Worm (Caenorhabditis elegans) whole organism, young adult: ENCODE data around the gene E02C12.6.

Experiments used
- B0019.2 ChIP-seq: fragments of 200-800 bp; sonication (Bioruptor generic); conservative IDR thresholded peaks from 2 replicates; pipeline ENCODE4 v1.3.6; 2022; ENCODE audit warnings: missing genetic modification reagents, missing genetic modification characterization, missing compliant biosample characterization
- B0336.3 ChIP-seq: fragments of 200-800 bp; sonication (Bioruptor generic); IDR thresholded peaks from 2 replicates; pipeline ENCODE4 v1.3.6; 2022; ENCODE audit warnings: missing genetic modification characterization, missing compliant biosample characterization
- C06A6.2 ChIP-seq: fragments of 200-800 bp; sonication (Bioruptor generic); conservative IDR thresholded peaks from 2 replicates; pipeline ENCODE4 v1.3.6; 2022; ENCODE audit warnings: missing genetic modification characterization, missing compliant biosample characterization
- D2030.7 ChIP-seq: fragments of 200-800 bp; sonication (Bioruptor generic); IDR thresholded peaks from 2 replicates; pipeline ENCODE4 v1.3.6; 2022; ENCODE audit warnings: missing genetic modification reagents, missing genetic modification characterization, missing compliant biosample characterization
- F23B12.7 ChIP-seq: sonication (generic microtip); optimal IDR thresholded peaks from 2 replicates; lab custom pipeline; 2017; ENCODE audit warnings: missing genetic modification characterization, mild to moderate bottlenecking, missing compliant biosample characterization, antibody characterized with exemption, moderate library complexity; ENCODE audit not compliant: insufficient read depth
- F33H1.4 ChIP-seq: fragments of 200-800 bp; sonication (Bioruptor generic); IDR thresholded peaks from 2 replicates; pipeline ENCODE4 v1.3.6; 2022; ENCODE audit warnings: missing genetic modification reagents, missing genetic modification characterization, missing compliant biosample characterization
- F39B2.1 ChIP-seq: fragments of 200-800 bp; sonication (Bioruptor generic); IDR thresholded peaks from 2 replicates; pipeline ENCODE4 v1.3.6; 2022; ENCODE audit warnings: missing genetic modification reagents, missing genetic modification characterization, missing compliant biosample characterization
- K12H6.12 ChIP-seq: fragments of 200-800 bp; sonication (Bioruptor generic); optimal IDR thresholded peaks from 2 replicates; lab custom pipeline; 2018; ENCODE audit warnings: mild to moderate bottlenecking, missing genetic modification characterization, missing compliant biosample characterization
- T07F8.4 ChIP-seq: sonication (generic microtip); optimal IDR thresholded peaks from 2 replicates; lab custom pipeline; 2016; ENCODE audit warnings: mild to moderate bottlenecking, missing genetic modification characterization, moderate library complexity, missing compliant biosample characterization
- T26A5.8 ChIP-seq: sonication (generic microtip); optimal IDR thresholded peaks from 2 replicates; lab custom pipeline; 2016; ENCODE audit warnings: missing genetic modification characterization, missing compliant biosample characterization
- Y67H2A.10 ChIP-seq: fragments of 200-800 bp; sonication (Bioruptor generic); conservative IDR thresholded peaks from 2 replicates; pipeline ENCODE4 v1.3.6; 2022; ENCODE audit warnings: missing genetic modification reagents, missing genetic modification characterization, missing compliant biosample characterization
- Y79H2A.3 ChIP-seq: fragments of 200-800 bp; sonication (Bioruptor generic); conservative IDR thresholded peaks from 2 replicates; pipeline ENCODE4 v1.3.6; 2022; ENCODE audit warnings: missing genetic modification reagents, missing genetic modification characterization, missing compliant biosample characterization
- aptf-2 ChIP-seq: fragments of 200-800 bp; sonication (Bioruptor generic); conservative IDR thresholded peaks from 2 replicates; pipeline ENCODE4 v1.3.6; 2022; ENCODE audit warnings: missing genetic modification reagents, missing genetic modification characterization, missing compliant biosample characterization
- athp-1 ChIP-seq: sonication (generic microtip); optimal IDR thresholded peaks from 2 replicates; lab custom pipeline; 2017; ENCODE audit warnings: mild to moderate bottlenecking, missing genetic modification characterization, missing compliant biosample characterization
- attf-5 ChIP-seq: fragments of 200-800 bp; sonication (Bioruptor generic); optimal IDR thresholded peaks from 2 replicates; lab custom pipeline; 2018; ENCODE audit warnings: mild to moderate bottlenecking, missing genetic modification characterization, missing compliant biosample characterization
- attf-6 ChIP-seq: fragments of 200-800 bp; sonication (Bioruptor generic); IDR thresholded peaks from 2 replicates; pipeline ENCODE4 v1.3.6; 2022; ENCODE audit warnings: missing genetic modification reagents, missing genetic modification characterization, missing compliant biosample characterization
- bed-2 ChIP-seq: fragments of 200-800 bp; sonication (Bioruptor generic); IDR thresholded peaks from 2 replicates; pipeline ENCODE4 v1.3.6; 2022; ENCODE audit warnings: missing genetic modification reagents, missing genetic modification characterization, missing compliant biosample characterization
- ccch-3 ChIP-seq: fragments of 200-800 bp; sonication (Bioruptor generic); optimal IDR thresholded peaks from 2 replicates; lab custom pipeline; 2018; ENCODE audit warnings: mild to moderate bottlenecking, missing genetic modification characterization, missing compliant biosample characterization
- cebp-1 ChIP-seq, 2 experiments: fragments of 200-800 bp in 1 of 2; sonication (Bioruptor generic) in 1 of 2; sonication (generic microtip) in 1 of 2; IDR thresholded peaks in 1 of 2; optimal IDR thresholded peaks in 1 of 2; 2 replicates each; pipeline versions ENCODE4 v1.3.6 to Lab custom; 2017 to 2022; ENCODE audit warnings: missing compliant biosample characterization in 2 of 2, missing genetic modification characterization in 2 of 2, mild to moderate bottlenecking in 1 of 2, missing genetic modification reagents in 1 of 2, moderate library complexity in 1 of 2
- ceh-27 ChIP-seq: fragments of 200-800 bp; sonication (Bioruptor generic); optimal IDR thresholded peaks from 2 replicates; lab custom pipeline; 2018; ENCODE audit warnings: mild to moderate bottlenecking, missing genetic modification characterization, moderate library complexity, missing compliant biosample characterization
- chd-7 ChIP-seq: sonication (generic microtip); optimal IDR thresholded peaks from 2 replicates; lab custom pipeline; 2016; ENCODE audit warnings: mild to moderate bottlenecking, missing genetic modification characterization, moderate library complexity, missing compliant biosample characterization
- die-1 ChIP-seq: sonication (generic microtip); optimal IDR thresholded peaks from 2 replicates; lab custom pipeline; 2016; ENCODE audit warnings: missing genotype, mild to moderate bottlenecking, missing genetic modification characterization, missing compliant biosample characterization
- dpff-1 ChIP-seq: sonication (generic microtip); optimal IDR thresholded peaks from 2 replicates; lab custom pipeline; 2017; ENCODE audit warnings: mild to moderate bottlenecking, missing genetic modification characterization, missing compliant biosample characterization
- dpl-1 ChIP-seq: fragments of 150-350 bp; optimal IDR thresholded peaks from 2 replicates; lab custom pipeline; 2014; ENCODE audit warnings: missing biosample characterization, missing genetic modification reagents, missing genetic modification characterization
- egl-44 ChIP-seq: fragments of 200-800 bp; sonication (Bioruptor generic); IDR thresholded peaks from 2 replicates; pipeline ENCODE4 v1.3.6; 2022; ENCODE audit warnings: missing genetic modification reagents, missing genetic modification characterization, missing compliant biosample characterization
- ets-4 ChIP-seq: fragments of 200-800 bp; sonication (Bioruptor generic); optimal IDR thresholded peaks from 2 replicates; lab custom pipeline; 2018; ENCODE audit warnings: mild to moderate bottlenecking, missing genetic modification characterization, missing compliant biosample characterization
- lin-35 ChIP-seq, 3 experiments: fragments of 150-350 bp in 2 of 3; sonication (generic microtip) in 1 of 3; optimal IDR thresholded peaks; 2 replicates each; lab custom pipeline; 2014 to 2018; ENCODE audit warnings: missing biosample characterization in 3 of 3, missing genetic modification characterization in 3 of 3, missing genetic modification reagents in 3 of 3
- lin-40 ChIP-seq: sonication (generic microtip); optimal IDR thresholded peaks from 2 replicates; lab custom pipeline; 2016; ENCODE audit warnings: missing genetic modification characterization, mild to moderate bottlenecking, missing compliant biosample characterization, missing genotype, missing genetic modification reagents
- lin-54 ChIP-seq: fragments of 200-800 bp; sonication (Bioruptor generic); optimal IDR thresholded peaks from 2 replicates; lab custom pipeline; 2018; ENCODE audit warnings: mild to moderate bottlenecking, missing genetic modification characterization, missing compliant biosample characterization
- madf-3 ChIP-seq: fragments of 200-800 bp; sonication (Bioruptor generic); IDR thresholded peaks from 2 replicates; pipeline ENCODE4 v1.3.6; 2022; ENCODE audit warnings: missing genetic modification reagents, missing genetic modification characterization, missing compliant biosample characterization
- mcd-1 ChIP-seq: fragments of 200-800 bp; sonication (Bioruptor generic); IDR thresholded peaks from 2 replicates; pipeline ENCODE4 v1.3.6; 2022; ENCODE audit warnings: missing genetic modification reagents, missing genetic modification characterization, missing compliant biosample characterization
- mel-28 ChIP-seq: sonication (generic microtip); optimal IDR thresholded peaks from 2 replicates; lab custom pipeline; 2016; ENCODE audit warnings: borderline replicate concordance, mild to moderate bottlenecking, missing genetic modification characterization, missing compliant biosample characterization
- nfyb-1 ChIP-seq: fragments of 200-800 bp; sonication (Bioruptor generic); IDR thresholded peaks from 2 replicates; pipeline ENCODE4 v1.3.6; 2022; ENCODE audit warnings: missing genetic modification reagents, missing genetic modification characterization, missing compliant biosample characterization
- nhr-120 ChIP-seq: fragments of 200-800 bp; sonication (Bioruptor generic); IDR thresholded peaks from 2 replicates; pipeline ENCODE4 v1.3.6; 2022; ENCODE audit warnings: missing genetic modification characterization, missing compliant biosample characterization
- nhr-179 ChIP-seq: sonication (generic microtip); optimal IDR thresholded peaks from 2 replicates; lab custom pipeline; 2016; ENCODE audit warnings: mild to moderate bottlenecking, missing genetic modification characterization, missing compliant biosample characterization
- nhr-27 ChIP-seq: fragments of 200-800 bp; sonication (Bioruptor generic); optimal IDR thresholded peaks from 2 replicates; lab custom pipeline; 2018; ENCODE audit warnings: mild to moderate bottlenecking, missing genetic modification characterization, moderate library complexity, missing compliant biosample characterization
- nhr-80 ChIP-seq: sonication (generic microtip); optimal IDR thresholded peaks from 2 replicates; lab custom pipeline; 2016; ENCODE audit warnings: missing genetic modification characterization, missing compliant biosample characterization
- sdz-38 ChIP-seq: sonication (generic microtip); optimal IDR thresholded peaks from 2 replicates; lab custom pipeline; 2016; ENCODE audit warnings: missing genotype, missing genetic modification characterization, missing compliant biosample characterization
- snpc-1.3 ChIP-seq: sonication (generic microtip); optimal IDR thresholded peaks from 2 replicates; lab custom pipeline; 2017; ENCODE audit warnings: missing genetic modification characterization, mild to moderate bottlenecking, missing compliant biosample characterization, antibody characterized with exemption, moderate library complexity, missing genotype, missing genetic modification reagents; ENCODE audit not compliant: insufficient read depth
- somi-1 ChIP-seq: fragments of 200-800 bp; sonication (Bioruptor generic); optimal IDR thresholded peaks from 2 replicates; lab custom pipeline; 2018; ENCODE audit warnings: mild to moderate bottlenecking, missing genetic modification characterization, missing compliant biosample characterization
- tlf-1 ChIP-seq: fragments of 200-800 bp; sonication (Bioruptor generic); optimal IDR thresholded peaks from 2 replicates; lab custom pipeline; 2018; ENCODE audit warnings: mild to moderate bottlenecking, missing genetic modification characterization, missing compliant biosample characterization
- zfh-2 ChIP-seq: fragments of 200-800 bp; sonication (Bioruptor generic); conservative IDR thresholded peaks from 2 replicates; pipeline ENCODE4 v1.3.6; 2022; ENCODE audit warnings: missing genetic modification reagents, missing genetic modification characterization, missing compliant biosample characterization
- zim-3 ChIP-seq: sonication (generic microtip); optimal IDR thresholded peaks from 2 replicates; lab custom pipeline; 2017; ENCODE audit warnings: mild to moderate bottlenecking, missing genetic modification characterization, moderate library complexity, missing compliant biosample characterization
- ztf-18 ChIP-seq: sonication (generic microtip); optimal IDR thresholded peaks from 2 replicates; lab custom pipeline; 2016; ENCODE audit warnings: missing genotype, mild to moderate bottlenecking, missing genetic modification characterization, missing compliant biosample characterization
- ztf-22 ChIP-seq: fragments of 200-800 bp; sonication (Bioruptor generic); optimal IDR thresholded peaks from 2 replicates; lab custom pipeline; 2018; ENCODE audit warnings: mild to moderate bottlenecking, missing genetic modification characterization, moderate library complexity, missing compliant biosample characterization
- ztf-28 ChIP-seq: fragments of 200-800 bp; sonication (Bioruptor generic); IDR thresholded peaks from 2 replicates; pipeline ENCODE4 v1.3.6; 2022; ENCODE audit warnings: missing genetic modification reagents, missing genetic modification characterization, missing compliant biosample characterization
- ztf-3 ChIP-seq: fragments of 200-800 bp; sonication (Bioruptor generic); optimal IDR thresholded peaks from 2 replicates; lab custom pipeline; 2018; ENCODE audit warnings: mild to moderate bottlenecking, missing genetic modification characterization, missing compliant biosample characterization

The E02C12.6 gene

DNA sequence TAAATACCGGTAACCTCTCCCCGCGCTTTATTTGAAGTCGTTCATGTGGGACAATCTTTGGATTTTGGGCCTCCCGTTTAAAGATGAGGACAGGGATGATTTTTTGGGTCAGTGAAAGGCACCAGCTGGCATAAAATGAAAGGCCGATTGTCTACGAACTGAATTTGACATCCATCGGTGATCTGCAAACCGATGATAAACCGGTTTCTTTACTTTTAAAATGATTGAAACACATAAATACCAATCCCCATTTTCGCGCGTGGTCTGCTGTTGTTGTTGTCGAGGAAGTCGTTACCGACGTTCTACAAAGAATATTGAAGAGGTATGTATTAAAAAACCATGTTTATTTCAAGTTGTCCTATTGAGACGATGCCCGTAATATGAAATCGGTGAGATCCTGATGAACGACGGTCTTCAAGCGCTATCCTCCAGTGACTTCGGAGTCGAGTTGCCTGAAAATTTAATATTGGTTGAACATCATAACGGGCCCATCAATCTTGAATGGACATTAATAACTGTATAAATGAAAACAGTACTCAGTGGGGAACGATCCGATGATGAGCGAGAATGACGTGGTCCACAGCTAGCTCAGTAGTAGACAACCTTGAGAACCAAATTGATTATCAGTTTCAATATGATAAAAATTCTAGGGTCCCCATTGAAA lies 27.8 kb downstream of the E02C12.6 start (continued):
- TF ChIP-seq mcd-1 (GFP tag; lab: Robert Waterston, UW): 0 out of 2 replicates have a peak, but pooled peaks have one; percentile 44
- no peak for TF ChIP-seq ccch-3 (GFP tag; lab: Kevin White, UChicago)
- TF ChIP-seq egl-44: peak; percentile 34; the same call in 1 of the 2 replicates
- no peak for TF ChIP-seq T07F8.4
- no peak for TF ChIP-seq lin-40 (tag; lab: Kevin White, UChicago)
- TF ChIP-seq F33H1.4 (GFP tag; lab: Robert Waterston, UW): no peak
- TF ChIP-seq dpl-1 (GFP tag; lab: Kevin White, UChicago): no peak
- TF ChIP-seq nfyb-1 (GFP tag; lab: Robert Waterston, UW): peak; percentile 86
- peak; percentile 49; the same call in 1 of the 2 replicates for TF ChIP-seq cebp-1 (GFP tag; IDR thresholded peaks at IDR 0.05; lab: Robert Waterston, UW)
- TF ChIP-seq cebp-1 (tag; optimal IDR thresholded peaks at IDR 0.05; lab: Kevin White, UChicago): peak; percentile 7
- TF ChIP-seq nhr-80 (tag; lab: Kevin White, UChicago): no peak
- TF ChIP-seq F23B12.7: peak; percentile 8
- no peak for TF ChIP-seq ztf-18 (tag; lab: Kevin White, UChicago)
- peak; percentile 91 for TF ChIP-seq Y79H2A.3
- no peak for TF ChIP-seq bed-2 (GFP tag; lab: Robert Waterston, UW)
- TF ChIP-seq nhr-179 (tag; lab: Kevin White, UChicago): no peak
- no peak for TF ChIP-seq zfh-2
- TF ChIP-seq B0336.3 (GFP tag; lab: Robert Waterston, UW): peak; percentile 8; the same call in 1 of the 2 replicates
- TF ChIP-seq ztf-3 (GFP tag; lab: Kevin White, UChicago): no peak
- TF ChIP-seq chd-7 (tag; lab: Kevin White, UChicago): no peak
- TF ChIP-seq ztf-22 (GFP tag; lab: Kevin White, UChicago): no peak
- TF ChIP-seq K12H6.12: no peak
- TF ChIP-seq dpff-1 (tag; lab: Kevin White, UChicago): no peak
- TF ChIP-seq attf-5 (GFP tag; lab: Kevin White, UChicago): no peak
- no peak for TF ChIP-seq F39B2.1 (GFP tag; lab: Robert Waterston, UW)
- TF ChIP-seq sdz-38 (tag; lab: Kevin White, UChicago): no peak
- TF ChIP-seq athp-1 (tag; lab: Kevin White, UChicago): no peak
- TF ChIP-seq ets-4 (GFP tag; lab: Kevin White, UChicago): no peak
- no peak for TF ChIP-seq ceh-27 (GFP tag; lab: Kevin White, UChicago)
- peak; percentile 90 for TF ChIP-seq madf-3 (GFP tag; lab: Robert Waterston, UW)
- no peak for TF ChIP-seq lin-54 (GFP tag; lab: Kevin White, UChicago)
- peak; percentile 59 for TF ChIP-seq ztf-28 (GFP tag; lab: Robert Waterston, UW)
- TF ChIP-seq D2030.7 (GFP tag; lab: Robert Waterston, UW): peak; percentile 49; the same call in 1 of the 2 replicates
- no peak for TF ChIP-seq lin-35 (GFP tag; optimal IDR thresholded peaks at IDR 0.05; lab: Kevin White, UChicago)
- TF ChIP-seq die-1 (tag; lab: Kevin White, UChicago): no peak
- TF ChIP-seq tlf-1 (GFP tag; lab: Kevin White, UChicago): peak; percentile 34
- TF ChIP-seq nhr-120: no peak
- TF ChIP-seq Y67H2A.10 (GFP tag; lab: Robert Waterston, UW): no peak; the same call in 1 of the 2 replicates
- no peak for TF ChIP-seq aptf-2
- peak; percentile 56 for TF ChIP-seq nhr-27 (tag; lab: Kevin White, UChicago)
- no peak for TF ChIP-seq mel-28
- TF ChIP-seq T26A5.8: no peak
- no peak for TF ChIP-seq snpc-1.3 (tag; lab: Kevin White, UChicago)
- TF ChIP-seq C06A6.2 (GFP tag; lab: Robert Waterston, UW): peak; percentile 53; the same call in 1 of the 2 replicates
- TF ChIP-seq B0019.2 (GFP tag; lab: Robert Waterston, UW): 0 out of 2 replicates have a peak, but pooled peaks have one; percentile 11
- no peak for TF ChIP-seq zim-3 (tag; lab: Kevin White, UChicago)
- TF ChIP-seq attf-6 (GFP tag; lab: Robert Waterston, UW): peak; percentile 33
- TF ChIP-seq somi-1 (GFP tag; lab: Kevin White, UChicago): no peak
